Worm (Caenorhabditis elegans): ENCODE measurements around the gene C08F11.12.

DNA sequence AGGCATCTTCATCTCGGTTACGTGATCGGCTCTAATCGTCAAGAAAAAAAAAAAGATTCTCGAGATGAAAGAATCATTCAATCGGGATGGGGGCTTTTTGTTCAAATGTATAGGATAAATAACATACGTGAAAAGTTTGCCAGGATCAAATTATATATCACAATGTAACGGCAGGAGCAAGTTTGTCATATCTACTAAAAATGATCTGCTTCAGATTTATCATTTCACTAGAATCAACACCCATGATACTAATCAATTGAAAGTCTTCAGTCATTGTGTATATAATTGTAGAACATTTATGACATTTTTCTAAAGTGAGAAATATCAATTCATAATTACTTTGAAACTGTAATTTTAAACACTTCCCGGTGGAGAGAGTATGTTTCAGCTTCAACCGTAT is 45.6 kb upstream of the C08F11.12 start:
- TF ChIP-seq F57A8.1 (GFP tag; optimal IDR thresholded peaks at IDR 0.05) = no peak
- no peak for TF ChIP-seq F23B12.7 (tag; optimal IDR thresholded peaks at IDR 0.05; ENCODE audit: insufficient read depth)
- TF ChIP-seq snpc-3.4 (tag; optimal IDR thresholded peaks at IDR 0.05) = no peak
- TF ChIP-seq ceh-91 (GFP tag; IDR thresholded peaks at IDR 0.05) = no peak
- no peak for TF ChIP-seq zfh-2 (GFP tag; conservative IDR thresholded peaks at IDR 0.05)
- TF ChIP-seq Y79H2A.3 (GFP tag; conservative IDR thresholded peaks at IDR 0.05) = no peak
- TF ChIP-seq attf-5 (GFP tag; optimal IDR thresholded peaks at IDR 0.05) = no peak
- TF ChIP-seq ceh-100 (GFP tag; IDR thresholded peaks at IDR 0.05) = no peak
- no peak for TF ChIP-seq ceh-79 (tag; optimal IDR thresholded peaks at IDR 0.05)

Measured in whole organism, young adult.